Worm (Caenorhabditis elegans): ENCODE data around the gene plc-3.

The plc-3 gene

ce11 chrII:10230972-10231371, 8.3 kb downstream of the plc-3 start, which contains the start of gene T01E8.8:
Gene T01E8.8 (plus strand): TSS chrII:10231272.
- TF ChIP-seq syd-9 (tag; optimal IDR thresholded peaks at IDR 0.05) (no peak), zip-5 (tag; optimal IDR thresholded peaks at IDR 0.05) (no peak), pax-1 (tag; optimal IDR thresholded peaks at IDR 0.05) (no peak), ref-2 (tag; optimal IDR thresholded peaks at IDR 0.05) (no peak), nhr-11 (tag; optimal IDR thresholded peaks at IDR 0.05) (no peak), pat-9 (tag; optimal IDR thresholded peaks at IDR 0.05) (no peak), unc-86 (tag; optimal IDR thresholded peaks at IDR 0.05) (no peak), F13H6.1 (tag; optimal IDR thresholded peaks at IDR 0.05) (no peak), ceh-19 (GFP tag; optimal IDR thresholded peaks at IDR 0.05) (no peak), fax-1 (tag; optimal IDR thresholded peaks at IDR 0.05) (no peak), C38D4.7 (GFP tag; optimal IDR thresholded peaks at IDR 0.05) (no peak), ceh-18 (tag; optimal IDR thresholded peaks at IDR 0.05) (no peak), hlh-8 (tag; optimal IDR thresholded peaks at IDR 0.05) (no peak), pag-3 (tag; optimal IDR thresholded peaks at IDR 0.05; ENCODE audit: borderline replicate concordance) (no peak), gmeb-2 (tag; optimal IDR thresholded peaks at IDR 0.05) (no peak), madf-2 (tag; optimal IDR thresholded peaks at IDR 0.05) (no peak), ceh-6 (GFP tag; optimal IDR thresholded peaks at IDR 0.05) (no peak)

- peak; percentile 60 for TF ChIP-seq elt-2 (tag; optimal IDR thresholded peaks at IDR 0.05)
- no peak for TF ChIP-seq ceh-45 (GFP tag; IDR thresholded peaks at IDR 0.05)
- peak; percentile 42 for TF ChIP-seq pax-1 (tag; optimal IDR thresholded peaks at IDR 0.05)
Measured at ce11 chrII:10231874-10232273, 9.2 kb downstream of the plc-3 start.

- no peak for TF ChIP-seq ceh-14 (tag; optimal IDR thresholded peaks at IDR 0.05)
- TF ChIP-seq rnt-1 (tag; optimal IDR thresholded peaks at IDR 0.05): no peak
- TF ChIP-seq hlh-8 (tag; optimal IDR thresholded peaks at IDR 0.05): no peak
- TF ChIP-seq Y22D7AL.16 (tag; optimal IDR thresholded peaks at IDR 0.05): no peak
Measured at ce11 chrII:10234398-10234797, 11.7 kb downstream of the plc-3 start, which contains the start of gene ubxn-5. Gene ubxn-5 (minus strand): TSS chrII:10234498.

ce11 chrII:10239595-10239994, 16.9 kb downstream of the plc-3 start, which contains the start of gene mec-15:
Gene mec-15 (minus strand): TSS chrII:10239695.
- no peak for TF ChIP-seq madf-2 (tag; optimal IDR thresholded peaks at IDR 0.05)

ce11 chrII:10242294-10242693, 19.6 kb downstream of the plc-3 start, which contains the start of gene mrps-14:
Gene mrps-14 (minus strand): TSS chrII:10242490.
- TF ChIP-seq pat-9 (tag; optimal IDR thresholded peaks at IDR 0.05) (no peak), ceh-6 (GFP tag; optimal IDR thresholded peaks at IDR 0.05) (no peak), syd-9 (tag; optimal IDR thresholded peaks at IDR 0.05) (no peak), ceh-30 (tag; optimal IDR thresholded peaks at IDR 0.05) (no peak)

- TF ChIP-seq unc-3 (GFP tag; conservative IDR thresholded peaks at IDR 0.05): no peak
- TF ChIP-seq unc-3 (tag; optimal IDR thresholded peaks at IDR 0.05): no peak
- no peak for TF ChIP-seq ets-4 (tag; optimal IDR thresholded peaks at IDR 0.05)
- TF ChIP-seq pha-2 (tag; optimal IDR thresholded peaks at IDR 0.05): no peak
- TF ChIP-seq ceh-24 (tag; optimal IDR thresholded peaks at IDR 0.05): no peak
- TF ChIP-seq elt-2 (tag; optimal IDR thresholded peaks at IDR 0.05): no peak
- TF ChIP-seq F13H6.1 (tag; optimal IDR thresholded peaks at IDR 0.05): no peak
- TF ChIP-seq Y22D7AL.16 (tag; optimal IDR thresholded peaks at IDR 0.05): no peak
- TF ChIP-seq gmeb-2 (tag; optimal IDR thresholded peaks at IDR 0.05): no peak
- no peak for TF ChIP-seq ceh-45 (GFP tag; IDR thresholded peaks at IDR 0.05)
- no peak for TF ChIP-seq npax-4 (tag; optimal IDR thresholded peaks at IDR 0.05)
- TF ChIP-seq sdc-2 (tag; optimal IDR thresholded peaks at IDR 0.05): no peak
- no peak for TF ChIP-seq ceh-14 (tag; optimal IDR thresholded peaks at IDR 0.05)
- TF ChIP-seq pag-3 (tag; optimal IDR thresholded peaks at IDR 0.05; ENCODE audit: borderline replicate concordance): no peak
- TF ChIP-seq unc-55 (GFP tag; optimal IDR thresholded peaks at IDR 0.05): no peak
- no peak for TF ChIP-seq T23F11.4 (GFP tag; optimal IDR thresholded peaks at IDR 0.05)
Measured at ce11 chrII:10245612-10246011, 22.9 kb downstream of the plc-3 start.

Data from whole organism, late embryonic.